Worm (Caenorhabditis elegans): ENCODE measurements around the gene eas-1.

Gene eas-1

DNA sequence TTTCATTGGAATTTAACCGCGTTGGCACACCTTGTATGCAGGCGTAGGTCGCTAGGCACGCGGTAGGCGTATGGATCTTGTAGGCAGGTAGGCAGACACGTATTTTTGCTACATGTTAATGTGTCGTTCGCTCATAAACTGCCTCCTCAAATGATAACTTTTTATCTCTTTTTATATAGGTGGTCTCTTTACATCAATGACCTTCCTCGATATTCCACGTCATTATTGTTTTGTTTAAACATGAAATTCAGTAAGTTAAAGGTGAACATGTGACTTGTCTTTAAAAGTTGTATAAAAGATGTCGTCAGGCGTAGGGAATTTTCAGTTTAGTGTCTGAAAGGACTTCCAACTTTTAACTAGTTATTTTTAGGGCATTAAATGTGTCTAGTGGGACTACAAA lies 7.5 kb downstream of the eas-1 start:
- TF ChIP-seq zag-1 (tag; optimal IDR thresholded peaks at IDR 0.05) (no peak), skn-1 (tag; optimal IDR thresholded peaks at IDR 0.05) (no peak), nhr-25 (tag; optimal IDR thresholded peaks at IDR 0.05) (peak; percentile 66), nhr-43 (tag; optimal IDR thresholded peaks at IDR 0.05; ENCODE audit: poor library complexity, severe bottlenecking) (peak; percentile 12), daf-12 (tag; optimal IDR thresholded peaks at IDR 0.05) (no peak), ama-1 (optimal IDR thresholded peaks at IDR 0.05) (peak; percentile 23), ceh-82 (tag; optimal IDR thresholded peaks at IDR 0.05) (no peak), nhr-23 (tag; optimal IDR thresholded peaks at IDR 0.05) (no peak), hmg-11 (tag; optimal IDR thresholded peaks at IDR 0.05) (no peak), pha-4 (tag; optimal IDR thresholded peaks at IDR 0.05) (no peak), ceh-16 (tag; optimal IDR thresholded peaks at IDR 0.05) (no peak), nhr-77 (tag; optimal IDR thresholded peaks at IDR 0.05) (no peak), nhr-28 (tag; optimal IDR thresholded peaks at IDR 0.05) (no peak)

DNA sequence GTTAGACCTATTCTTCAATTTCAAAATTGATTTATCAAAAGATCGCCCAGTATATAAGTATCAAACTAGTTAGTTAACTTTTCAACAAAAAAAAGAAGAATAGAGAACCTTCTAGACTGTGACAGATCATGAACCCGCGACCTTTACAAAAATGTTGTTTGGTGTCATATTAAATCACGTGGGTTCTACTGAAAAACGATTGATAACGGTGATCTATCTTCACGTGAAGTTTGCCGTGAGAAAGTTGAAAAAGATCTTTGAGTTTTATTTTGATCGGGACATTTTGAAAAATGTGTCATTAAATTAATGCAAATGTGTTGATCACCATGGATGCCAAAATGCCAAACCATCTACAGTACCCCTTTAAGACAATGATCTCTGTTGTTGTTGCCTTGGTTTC lies 8.2 kb downstream of the eas-1 start:
- TF ChIP-seq eor-1 (tag; optimal IDR thresholded peaks at IDR 0.05) (no peak), lsy-12 (tag; optimal IDR thresholded peaks at IDR 0.05) (peak; percentile 54), elt-3 (tag; optimal IDR thresholded peaks at IDR 0.05) (no peak), lin-15B (tag; optimal IDR thresholded peaks at IDR 0.05) (no peak), mml-1 (tag; optimal IDR thresholded peaks at IDR 0.05) (no peak), nhr-76 (tag; optimal IDR thresholded peaks at IDR 0.05) (no peak), nhr-43 (tag; optimal IDR thresholded peaks at IDR 0.05; ENCODE audit: poor library complexity, severe bottlenecking) (peak; percentile 57), ceh-9 (tag; optimal IDR thresholded peaks at IDR 0.05) (no peak), egl-27 (tag; optimal IDR thresholded peaks at IDR 0.05) (no peak), nhr-25 (tag; optimal IDR thresholded peaks at IDR 0.05) (peak; percentile 68), ztf-4 (tag; optimal IDR thresholded peaks at IDR 0.05) (peak; percentile 6), unc-39 (tag; optimal IDR thresholded peaks at IDR 0.05) (no peak)

DNA sequence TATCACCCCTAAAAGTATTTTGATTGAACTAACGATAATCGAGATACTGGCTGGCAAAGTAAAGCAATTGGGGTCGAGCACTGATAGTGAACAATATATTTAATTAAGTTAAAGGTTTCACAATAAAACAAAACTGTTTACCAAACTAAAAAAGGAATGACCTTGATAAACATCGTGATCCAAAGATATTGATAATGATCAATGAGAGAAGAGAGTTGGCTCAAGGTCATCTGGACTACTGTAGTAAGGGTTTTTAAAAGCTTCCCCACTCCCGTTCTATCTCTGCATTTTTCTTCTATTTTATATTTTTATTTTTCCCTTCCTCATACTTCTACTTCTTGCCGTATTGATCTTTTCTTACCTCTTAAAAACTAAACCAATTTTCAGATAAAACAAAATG lies 9.4 kb downstream of the eas-1 start, which contains the start of gene F41C3.2:
Gene F41C3.2, plus strand, starts transcription at position 388 of the 400 bp plus-strand sequence.
- TF ChIP-seq nhr-25 (tag; optimal IDR thresholded peaks at IDR 0.05) = peak; percentile 46
- TF ChIP-seq elt-3 (tag; optimal IDR thresholded peaks at IDR 0.05) = peak in 1 of 3 experiments; percentile 2
- TF ChIP-seq lin-15B (tag; optimal IDR thresholded peaks at IDR 0.05) = no peak

DNA sequence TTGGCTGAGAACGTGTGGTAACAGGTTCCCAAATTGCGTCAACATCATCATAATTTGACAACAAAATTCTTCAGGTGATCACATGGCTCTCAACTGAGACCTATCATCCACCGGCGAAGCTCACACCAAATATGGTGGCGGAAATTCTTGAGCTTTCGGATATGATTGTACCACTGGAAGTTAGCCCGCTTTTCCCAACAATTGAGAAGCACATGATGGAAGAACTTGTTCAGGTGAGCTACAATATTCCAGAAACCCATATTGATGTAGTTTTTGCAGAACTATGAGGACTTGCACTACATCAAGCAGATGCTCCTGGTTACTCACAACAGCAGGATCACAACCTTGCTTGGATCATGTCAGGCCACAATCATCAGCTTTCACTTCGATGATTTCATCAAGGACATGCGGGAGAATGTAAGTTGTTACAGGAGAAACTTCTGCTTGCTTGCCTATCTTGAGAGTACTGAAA lies 12.1 kb downstream of the eas-1 start, which contains the start of gene F41C3.1:
Gene F41C3.1, plus strand, starts transcription at position 51 of the 472 bp plus-strand sequence.
- TF ChIP-seq lin-39 (tag; optimal IDR thresholded peaks at IDR 0.05) (no peak), tbx-2 (tag; optimal IDR thresholded peaks at IDR 0.05) (no peak), ztf-4 (tag; optimal IDR thresholded peaks at IDR 0.05) (no peak), nhr-237 (tag; optimal IDR thresholded peaks at IDR 0.05) (no peak), R02D3.7 (tag; optimal IDR thresholded peaks at IDR 0.05) (no peak), egl-5 (tag; optimal IDR thresholded peaks at IDR 0.05) (no peak), fos-1 (tag; optimal IDR thresholded peaks at IDR 0.05) (no peak), zag-1 (tag; optimal IDR thresholded peaks at IDR 0.05) (no peak), unc-62 (GFP tag; optimal IDR thresholded peaks at IDR 0.05) (no peak), mdl-1 (tag; optimal IDR thresholded peaks at IDR 0.05) (no peak), nhr-77 (tag; optimal IDR thresholded peaks at IDR 0.05) (no peak), nhr-43 (tag; optimal IDR thresholded peaks at IDR 0.05; ENCODE audit: poor library complexity, severe bottlenecking) (no peak)

DNA sequence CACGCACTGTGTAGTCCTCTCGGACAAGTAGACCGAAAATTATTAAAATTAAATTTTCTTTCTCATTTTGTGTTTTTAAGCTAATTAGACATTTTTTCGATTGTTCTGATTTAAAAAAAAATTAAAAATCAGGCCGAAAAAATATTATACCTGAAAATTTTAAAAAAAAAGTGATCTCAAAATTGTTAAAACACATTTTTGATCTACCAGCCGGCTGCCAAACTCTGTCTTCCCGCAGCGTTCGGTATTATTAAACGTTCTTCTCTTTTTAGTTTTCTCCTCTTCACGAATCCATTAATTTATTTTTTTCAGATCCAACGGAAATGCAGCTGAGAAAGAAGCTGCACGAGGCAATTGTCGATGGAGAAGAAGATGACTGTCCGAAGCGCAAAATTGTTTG lies 12.9 kb downstream of the eas-1 start, which contains the start of gene C27D9.1:
Gene C27D9.1, plus strand, starts transcription at position 281 of the 400 bp plus-strand sequence.
- TF ChIP-seq ceh-28 (tag; optimal IDR thresholded peaks at IDR 0.05) = no peak

DNA sequence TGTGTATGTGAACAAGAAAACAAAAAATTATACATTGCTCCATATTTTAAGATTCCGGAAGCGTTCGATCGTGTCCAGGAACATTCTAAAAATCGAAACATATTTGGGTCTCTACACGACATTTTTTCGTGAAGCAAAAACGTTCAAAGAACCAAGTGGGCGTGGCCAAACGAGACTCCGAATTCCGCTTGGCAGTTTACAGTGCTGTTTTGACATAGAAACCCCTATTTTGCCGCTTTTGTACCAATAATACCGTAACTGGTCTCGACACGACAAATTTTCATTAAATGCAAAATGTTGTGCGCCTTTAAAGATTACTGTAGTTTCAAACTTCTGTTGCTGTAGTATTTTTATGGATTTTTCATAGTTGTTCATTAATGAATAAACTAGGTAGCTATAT lies 15.4 kb downstream of the eas-1 start:
- TF ChIP-seq tbx-2 (tag; optimal IDR thresholded peaks at IDR 0.05) (no peak), elt-1 (tag; optimal IDR thresholded peaks at IDR 0.05) (no peak), mml-1 (tag; optimal IDR thresholded peaks at IDR 0.05) (no peak), hmg-11 (tag; optimal IDR thresholded peaks at IDR 0.05) (no peak), fkh-2 (tag; optimal IDR thresholded peaks at IDR 0.05) (no peak), lsy-12 (tag; optimal IDR thresholded peaks at IDR 0.05) (no peak), fos-1 (tag; optimal IDR thresholded peaks at IDR 0.05) (no peak), skn-1 (tag; optimal IDR thresholded peaks at IDR 0.05) (no peak), egl-27 (tag; optimal IDR thresholded peaks at IDR 0.05) (no peak), nhr-25 (tag; optimal IDR thresholded peaks at IDR 0.05) (no peak), pha-4 (tag; optimal IDR thresholded peaks at IDR 0.05) (no peak), fkh-10 (GFP tag; optimal IDR thresholded peaks at IDR 0.05) (no peak)
